Worm (Caenorhabditis elegans): ENCODE results near the gene tag-18.

DNA sequence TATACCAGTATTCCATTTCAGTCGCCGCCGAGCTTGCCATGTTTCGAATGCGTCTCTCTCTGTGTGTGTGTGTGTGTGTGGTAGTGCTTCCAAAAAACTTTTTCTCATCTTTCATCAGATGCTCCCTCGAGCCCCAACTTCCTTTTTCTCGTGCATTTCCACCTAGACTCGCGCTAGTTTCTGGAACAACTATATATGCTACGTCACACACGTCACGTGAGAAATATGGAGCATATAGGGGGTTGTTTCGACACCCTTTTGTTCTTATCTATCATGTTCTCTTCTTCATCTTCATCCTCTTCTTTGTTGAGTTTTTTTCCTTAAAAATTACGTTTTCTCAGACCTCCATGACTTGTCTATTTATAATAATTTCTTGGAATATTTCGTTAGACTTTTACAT lies 28.5 kb downstream of the tag-18 start:
- TF ChIP-seq daf-12 (tag; optimal IDR thresholded peaks at IDR 0.05), result no peak
- no peak for TF ChIP-seq mdl-1 (tag; optimal IDR thresholded peaks at IDR 0.05)
- no peak for TF ChIP-seq fkh-10 (GFP tag; optimal IDR thresholded peaks at IDR 0.05)
- TF ChIP-seq snpc-4 (tag; optimal IDR thresholded peaks at IDR 0.05), result no peak
- no peak for TF ChIP-seq F44E2.7 (GFP tag; IDR thresholded peaks at IDR 0.05)
- TF ChIP-seq dpl-1 (GFP tag; optimal IDR thresholded peaks at IDR 0.05), result no peak
- TF ChIP-seq set-16 (GFP tag; IDR thresholded peaks at IDR 0.05), result no peak
- no peak for TF ChIP-seq fos-1 (tag; optimal IDR thresholded peaks at IDR 0.05)
- peak in 1 of 2 experiments; percentile 15 for TF ChIP-seq lsy-2 (tag; optimal IDR thresholded peaks at IDR 0.05)
- TF ChIP-seq nhr-25 (tag; optimal IDR thresholded peaks at IDR 0.05; ENCODE audit: borderline replicate concordance, insufficient read depth), result no peak
- no peak for TF ChIP-seq ztf-11 (tag; optimal IDR thresholded peaks at IDR 0.05)
- no peak for TF ChIP-seq egl-43 (GFP tag; IDR thresholded peaks at IDR 0.05)

Data from whole organism, L4 larva.